In genomic region chrX:11243604-11244003, ce11 we compare ENCODE assay signal across 2 worm cellular contexts.
TF ChIP-seq lines count a peak whose summit lies in the region.

No protein-coding gene starts in this region.

TF ChIP-seq in whole organism, L2 larva, 48 proteins besides CTCF, POLR2A, EP300 and RAD21:
- TF ChIP-seq nhr-237 (tag; optimal IDR thresholded peaks at IDR 0.05; lab: Kevin White, UChicago) (no peak), sem-4 (tag; optimal IDR thresholded peaks at IDR 0.05; lab: Kevin White, UChicago) (no peak), snpc-4 (tag; optimal IDR thresholded peaks at IDR 0.05; lab: Kevin White, UChicago) (no peak), sma-9 (GFP tag; optimal IDR thresholded peaks at IDR 0.05; lab: Kevin White, UChicago) (peak; percentile 7), sma-9 (tag; optimal IDR thresholded peaks at IDR 0.05; lab: Kevin White, UChicago) (no peak), unc-39 (tag; optimal IDR thresholded peaks at IDR 0.05; lab: Kevin White, UChicago) (no peak), ceh-16 (tag; optimal IDR thresholded peaks at IDR 0.05; lab: Kevin White, UChicago) (no peak), mbf-1 (tag; optimal IDR thresholded peaks at IDR 0.05; lab: Kevin White, UChicago) (no peak), gmeb-1 (tag; optimal IDR thresholded peaks at IDR 0.05; lab: Kevin White, UChicago) (no peak), Y55F3AM.14 (GFP tag; optimal IDR thresholded peaks at IDR 0.05; lab: Kevin White, UChicago) (no peak), R02D3.7 (tag; optimal IDR thresholded peaks at IDR 0.05; lab: Kevin White, UChicago) (no peak), lin-13 (GFP tag; optimal IDR thresholded peaks at IDR 0.05; lab: Kevin White, UChicago) (no peak), zag-1 (tag; optimal IDR thresholded peaks at IDR 0.05; lab: Kevin White, UChicago) (peak; percentile 24)

TF ChIP-seq in whole organism, L4 larva, 104 proteins besides CTCF, POLR2A, EP300 and RAD21:
- TF ChIP-seq unc-62 (GFP tag; optimal IDR thresholded peaks at IDR 0.05 in 1 of 2; lab: Kevin White, UChicago), result peak in 1 of 2 experiments; percentile 75
- TF ChIP-seq unc-62 (tag; optimal IDR thresholded peaks at IDR 0.05; lab: Kevin White, UChicago), result no peak
- TF ChIP-seq aha-1 (tag; lab: Kevin White, UChicago), result peak; percentile 72
- no peak for TF ChIP-seq F49E8.2 (tag; optimal IDR thresholded peaks at IDR 0.05; lab: Kevin White, UChicago; ENCODE audit: borderline replicate concordance)
TF ChIP-seq in whole organism, L4 larva: peak in this region for 2.

Comparison
In these comparisons a context has a peak if more than half of its experiments do, and no peak if none do; other contexts are left out.
1. Of the 23 proteins assayed by ChIP-seq in both whole organism, L4 larva and whole organism, L2 larva: peak only in whole organism, L4 larva: none; only in whole organism, L2 larva: zag-1; in both: none; in neither: 21; mixed calls (peak in some experiments, not most) for 1.